Worm (Caenorhabditis elegans): Measurements from ENCODE around the gene Y73B6BL.22.
A peak's percentile ranks its signal among the peaks of the same experiment; 100 is the strongest.

Gene Y73B6BL.22

ce11 chrIV:6376473-6377115 is 39.9 kb downstream of the Y73B6BL.22 start, which contains the start of the genes hrpf-2 and bli-6:
TSS of gene hrpf-2 (minus strand) at chrIV:6376523.
TSS of gene bli-6 (plus strand) at chrIV:6377065.
- TF ChIP-seq ets-7 (tag; optimal IDR thresholded peaks at IDR 0.05) (no peak), F13C5.2 (tag; optimal IDR thresholded peaks at IDR 0.05) (peak; percentile 55)

- TF ChIP-seq flt-1 (GFP tag; IDR thresholded peaks at IDR 0.05), result no peak
- TF ChIP-seq B0310.2 (tag; optimal IDR thresholded peaks at IDR 0.05), result no peak
- TF ChIP-seq F13C5.2 (tag; optimal IDR thresholded peaks at IDR 0.05), result no peak
- no peak for TF ChIP-seq ama-1 (optimal IDR thresholded peaks at IDR 0.05)
- TF ChIP-seq tbx-37 (GFP tag; conservative IDR thresholded peaks at IDR 0.05), result no peak
- TF ChIP-seq hmg-4 (GFP tag; optimal IDR thresholded peaks at IDR 0.05), result no peak
- TF ChIP-seq scrt-1 (GFP tag; IDR thresholded peaks at IDR 0.05), result no peak
- TF ChIP-seq aly-1 (tag; optimal IDR thresholded peaks at IDR 0.05), result no peak
- no peak for TF ChIP-seq hmbx-1 (tag; optimal IDR thresholded peaks at IDR 0.05)
- no peak for TF ChIP-seq sea-1 (GFP tag; conservative IDR thresholded peaks at IDR 0.05)
- TF ChIP-seq hnd-1 (tag; optimal IDR thresholded peaks at IDR 0.05), result no peak
Measured at ce11 chrIV:6373721-6374120, 42.7 kb downstream of the Y73B6BL.22 start.

ce11 chrIV:6372993-6373392 is 43.5 kb downstream of the Y73B6BL.22 start, which contains the start of gene smg-3:
TSS of gene smg-3 (minus strand) at chrIV:6373093.
- TF ChIP-seq aly-1 (tag; optimal IDR thresholded peaks at IDR 0.05) (no peak), ceh-36 (tag; optimal IDR thresholded peaks at IDR 0.05) (no peak), ets-7 (tag; optimal IDR thresholded peaks at IDR 0.05) (no peak), B0310.2 (tag; optimal IDR thresholded peaks at IDR 0.05) (no peak), hnd-1 (tag; optimal IDR thresholded peaks at IDR 0.05) (no peak), tra-4 (tag; optimal IDR thresholded peaks at IDR 0.05) (no peak), flt-1 (GFP tag; IDR thresholded peaks at IDR 0.05) (no peak), ceh-13 (GFP tag; optimal IDR thresholded peaks at IDR 0.05) (no peak), hmg-4 (GFP tag; optimal IDR thresholded peaks at IDR 0.05) (no peak), sea-1 (GFP tag; conservative IDR thresholded peaks at IDR 0.05) (no peak), ama-1 (optimal IDR thresholded peaks at IDR 0.05) (no peak), F13C5.2 (tag; optimal IDR thresholded peaks at IDR 0.05) (no peak), pes-1 (GFP tag; IDR thresholded peaks at IDR 0.05) (no peak), tbx-11 (GFP tag; IDR thresholded peaks at IDR 0.05) (no peak), tbx-37 (GFP tag; conservative IDR thresholded peaks at IDR 0.05) (no peak), hmbx-1 (tag; optimal IDR thresholded peaks at IDR 0.05) (no peak), scrt-1 (GFP tag; IDR thresholded peaks at IDR 0.05) (no peak)

- TF ChIP-seq F13C5.2 (tag; optimal IDR thresholded peaks at IDR 0.05) (no peak), hmg-4 (GFP tag; optimal IDR thresholded peaks at IDR 0.05) (no peak)
Measured at ce11 chrIV:6372267-6372666, 44.2 kb downstream of the Y73B6BL.22 start.

ce11 chrIV:6369489-6369888 is 47.0 kb downstream of the Y73B6BL.22 start:
- TF ChIP-seq scrt-1 (GFP tag; IDR thresholded peaks at IDR 0.05) (no peak), B0310.2 (tag; optimal IDR thresholded peaks at IDR 0.05) (no peak), tbx-11 (GFP tag; IDR thresholded peaks at IDR 0.05) (no peak), flt-1 (GFP tag; IDR thresholded peaks at IDR 0.05) (no peak), aly-1 (tag; optimal IDR thresholded peaks at IDR 0.05) (no peak), tbx-37 (GFP tag; conservative IDR thresholded peaks at IDR 0.05) (no peak), tra-4 (tag; optimal IDR thresholded peaks at IDR 0.05) (no peak), ets-7 (tag; optimal IDR thresholded peaks at IDR 0.05) (no peak), pes-1 (GFP tag; IDR thresholded peaks at IDR 0.05) (no peak)
